Worm (Caenorhabditis elegans) whole organism, mixed stage, embryonic: ENCODE measurements around the gene F54D12.7.

Source experiments
- M03D4.4 ChIP-seq: sonication (generic microtip); optimal IDR thresholded peaks from 2 replicates; lab custom pipeline; 2017; ENCODE audit warnings: mild to moderate bottlenecking, missing genetic modification characterization, missing compliant biosample characterization
- bed-3 ChIP-seq: fragments of 200-800 bp; sonication (Bioruptor generic); optimal IDR thresholded peaks from 3 replicates; lab custom pipeline; 2018; ENCODE audit warnings: mild to moderate bottlenecking, missing genetic modification characterization, moderate library complexity, missing compliant biosample characterization
- blmp-1 ChIP-seq: fragments of 150-350 bp; optimal IDR thresholded peaks from 2 replicates; lab custom pipeline; 2014; ENCODE audit warnings: missing biosample characterization, missing genetic modification characterization
- ceh-39 ChIP-seq: fragments of 150-350 bp; optimal IDR thresholded peaks from 2 replicates; lab custom pipeline; 2014; ENCODE audit warnings: missing biosample characterization, missing genetic modification characterization
- ceh-83 ChIP-seq: fragments of 200-800 bp; sonication (Bioruptor generic); optimal IDR thresholded peaks from 2 replicates; lab custom pipeline; 2018; ENCODE audit warnings: mild to moderate bottlenecking, missing genetic modification characterization, missing compliant biosample characterization
- cnd-1 ChIP-seq: fragments of 200-800 bp; sonication (Bioruptor generic); optimal IDR thresholded peaks from 2 replicates; lab custom pipeline; 2018; ENCODE audit warnings: mild to moderate bottlenecking, missing genetic modification characterization, missing compliant biosample characterization
- elt-3 ChIP-seq: fragments of 150-350 bp; optimal IDR thresholded peaks from 2 replicates; lab custom pipeline; 2014; ENCODE audit warnings: missing biosample characterization, missing genetic modification characterization
- flh-1 ChIP-seq: fragments of 200-800 bp; sonication (Bioruptor generic); optimal IDR thresholded peaks from 2 replicates; lab custom pipeline; 2018; ENCODE audit warnings: mild to moderate bottlenecking, missing genetic modification characterization, moderate library complexity, missing compliant biosample characterization
- ham-2 ChIP-seq: fragments of 200-800 bp; sonication (Bioruptor generic); optimal IDR thresholded peaks from 2 replicates; lab custom pipeline; 2018; ENCODE audit warnings: mild to moderate bottlenecking, missing genetic modification characterization, missing compliant biosample characterization
- hlh-1 ChIP-seq: fragments of 150-350 bp; optimal IDR thresholded peaks from 2 replicates; lab custom pipeline; 2014; ENCODE audit warnings: missing biosample characterization, missing genetic modification reagents, missing genetic modification characterization
- lin-32 ChIP-seq: fragments of 200-800 bp; sonication (Bioruptor generic); optimal IDR thresholded peaks from 2 replicates; lab custom pipeline; 2018; ENCODE audit warnings: mild to moderate bottlenecking, missing genetic modification characterization, missing compliant biosample characterization
- lsy-2 ChIP-seq: fragments of 150-350 bp; optimal IDR thresholded peaks from 2 replicates; lab custom pipeline; 2014; ENCODE audit warnings: missing biosample characterization, missing genetic modification characterization
- mab-5 ChIP-seq: fragments of 150-350 bp; optimal IDR thresholded peaks from 2 replicates; lab custom pipeline; 2014; ENCODE audit warnings: missing biosample characterization, missing genetic modification characterization
- mls-2 ChIP-seq: sonication (generic microtip); optimal IDR thresholded peaks from 2 replicates; lab custom pipeline; 2016; ENCODE audit warnings: mild to moderate bottlenecking, missing genetic modification characterization, moderate library complexity, missing compliant biosample characterization
- nhr-12 ChIP-seq: fragments of 150-350 bp; optimal IDR thresholded peaks from 2 replicates; lab custom pipeline; 2014; ENCODE audit warnings: missing biosample characterization, missing genetic modification characterization
- nhr-2 ChIP-seq: fragments of 150-350 bp; optimal IDR thresholded peaks from 2 replicates; lab custom pipeline; 2014; ENCODE audit warnings: missing biosample characterization, missing genetic modification characterization
- nhr-237 ChIP-seq: fragments of 150-350 bp; optimal IDR thresholded peaks from 2 replicates; lab custom pipeline; 2014; ENCODE audit warnings: missing biosample characterization, missing genetic modification characterization
- nhr-28 ChIP-seq: fragments of 150-350 bp; optimal IDR thresholded peaks from 2 replicates; lab custom pipeline; 2014; ENCODE audit warnings: missing biosample characterization, missing genetic modification characterization
- nhr-76 ChIP-seq: sonication (generic microtip); optimal IDR thresholded peaks from 2 replicates; lab custom pipeline; 2017; ENCODE audit warnings: missing biosample characterization, missing genetic modification characterization
- pha-4 ChIP-seq: fragments of 150-350 bp; optimal IDR thresholded peaks from 2 replicates; lab custom pipeline; 2018; ENCODE audit warnings: missing biosample characterization, missing genetic modification reagents, missing genetic modification characterization
- sem-2 ChIP-seq: fragments of 200-800 bp; sonication (Bioruptor generic); optimal IDR thresholded peaks from 2 replicates; lab custom pipeline; 2018; ENCODE audit warnings: mild to moderate bottlenecking, missing genetic modification characterization, missing compliant biosample characterization
- snpc-4 ChIP-seq: fragments of 150-350 bp; optimal IDR thresholded peaks from 2 replicates; lab custom pipeline; 2014; ENCODE audit warnings: missing biosample characterization, missing genetic modification characterization
- sptf-1 ChIP-seq: sonication (generic microtip); optimal IDR thresholded peaks from 2 replicates; lab custom pipeline; 2017; ENCODE audit warnings: mild to moderate bottlenecking, missing genetic modification characterization, moderate library complexity, missing compliant biosample characterization
- tbx-8 ChIP-seq: fragments of 200-800 bp; sonication (Bioruptor generic); optimal IDR thresholded peaks from 2 replicates; lab custom pipeline; 2018; ENCODE audit warnings: mild to moderate bottlenecking, missing genetic modification characterization, moderate library complexity, missing compliant biosample characterization
- unc-120 ChIP-seq: sonication (generic microtip); optimal IDR thresholded peaks from 2 replicates; lab custom pipeline; 2017; ENCODE audit warnings: missing genetic modification characterization, missing compliant biosample characterization; ENCODE audit not compliant: poor library complexity, severe bottlenecking
- unc-39 ChIP-seq: fragments of 150-350 bp; optimal IDR thresholded peaks from 2 replicates; lab custom pipeline; 2014; ENCODE audit warnings: missing biosample characterization, missing genetic modification characterization
- unc-62 ChIP-seq: fragments of 150-350 bp; optimal IDR thresholded peaks from 2 replicates; lab custom pipeline; 2014; ENCODE audit warnings: missing biosample characterization, missing genetic modification reagents, missing genetic modification characterization
- zip-8 ChIP-seq: fragments of 150-350 bp; optimal IDR thresholded peaks from 2 replicates; lab custom pipeline; 2014; ENCODE audit warnings: missing biosample characterization, missing genetic modification characterization
- ztf-11 ChIP-seq: fragments of 150-350 bp; optimal IDR thresholded peaks from 2 replicates; lab custom pipeline; 2014; ENCODE audit warnings: missing biosample characterization, missing genetic modification characterization

Gene F54D12.7

ce11 chrII:1398396-1398795 lies 13.2 kb upstream of the F54D12.7 start, which contains the start of gene F54D12.2:
F54D12.2 (plus strand) TSS chrII:1398696.
- TF ChIP-seq bed-3 (no peak), lin-32 (GFP tag; lab: Kevin White, UChicago) (no peak), elt-3 (tag; lab: Kevin White, UChicago) (no peak), lsy-2 (no peak), snpc-4 (tag; lab: Kevin White, UChicago) (no peak), mab-5 (tag; lab: Kevin White, UChicago) (no peak), pha-4 (no peak), M03D4.4 (tag; lab: Kevin White, UChicago) (no peak), ceh-83 (GFP tag; lab: Kevin White, UChicago) (no peak), nhr-12 (tag; lab: Kevin White, UChicago) (no peak), hlh-1 (tag; lab: Kevin White, UChicago) (no peak), tbx-8 (GFP tag; lab: Kevin White, UChicago) (no peak), nhr-237 (tag; lab: Kevin White, UChicago) (no peak), mls-2 (no peak), unc-39 (tag; lab: Kevin White, UChicago) (no peak), flh-1 (no peak), nhr-76 (tag; lab: Kevin White, UChicago) (no peak), cnd-1 (tag; lab: Kevin White, UChicago) (no peak), nhr-28 (tag; lab: Kevin White, UChicago) (no peak)

DNA sequence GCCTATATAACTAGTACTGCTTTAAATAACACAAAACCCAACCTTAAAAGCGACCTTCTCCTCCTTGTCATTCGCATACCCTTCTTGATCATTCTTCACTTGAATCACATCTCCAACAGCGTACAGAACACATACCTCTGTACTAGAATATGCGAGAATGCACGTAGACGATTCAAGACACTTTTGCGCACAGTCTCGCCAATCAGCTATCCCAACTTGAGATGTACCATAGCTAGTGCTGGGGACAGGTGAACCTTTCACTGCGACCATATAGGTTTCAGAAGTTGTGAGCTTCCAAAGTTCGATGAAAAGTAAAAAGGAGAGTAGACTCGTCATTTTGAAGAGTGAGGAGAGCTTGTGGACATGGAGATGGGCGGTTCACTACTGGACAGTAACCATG lies 12.5 kb upstream of the F54D12.7 start, which contains the start of gene F54D12.8:
TSS of gene F54D12.8 (minus strand) at position 336 of the 400 bp plus-strand sequence.
- TF ChIP-seq cnd-1 (tag; lab: Kevin White, UChicago), result no peak
- TF ChIP-seq nhr-28 (tag; lab: Kevin White, UChicago), result no peak
- TF ChIP-seq, all 35 proteins: peak for 0

- TF ChIP-seq cnd-1 (tag; lab: Kevin White, UChicago) (no peak), nhr-28 (tag; lab: Kevin White, UChicago) (no peak), snpc-4 (tag; lab: Kevin White, UChicago) (no peak), zip-8 (tag; lab: Kevin White, UChicago) (no peak), lsy-2 (no peak), nhr-2 (tag; lab: Kevin White, UChicago) (no peak), tbx-8 (GFP tag; lab: Kevin White, UChicago) (no peak), hlh-1 (tag; lab: Kevin White, UChicago) (no peak), lin-32 (GFP tag; lab: Kevin White, UChicago) (no peak), pha-4 (no peak), ceh-39 (tag; lab: Kevin White, UChicago) (no peak)
Observed at ce11 chrII:1386478-1386877, 1.3 kb upstream of the F54D12.7 start, which contains the start of gene aat-7. aat-7 (plus strand) TSS chrII:1386870.

ce11 chrII:1381618-1382017 lies 3.6 kb downstream of the F54D12.7 start, which contains the start of gene F54D12.9:
F54D12.9 (minus strand) TSS chrII:1381718.
- no peak for TF ChIP-seq mls-2
- TF ChIP-seq sptf-1 (tag; lab: Kevin White, UChicago), result no peak
- no peak for TF ChIP-seq bed-3
- no peak for TF ChIP-seq sem-2
- TF ChIP-seq blmp-1, result peak; percentile 5
- TF ChIP-seq, all 35 proteins: peak for 1

DNA sequence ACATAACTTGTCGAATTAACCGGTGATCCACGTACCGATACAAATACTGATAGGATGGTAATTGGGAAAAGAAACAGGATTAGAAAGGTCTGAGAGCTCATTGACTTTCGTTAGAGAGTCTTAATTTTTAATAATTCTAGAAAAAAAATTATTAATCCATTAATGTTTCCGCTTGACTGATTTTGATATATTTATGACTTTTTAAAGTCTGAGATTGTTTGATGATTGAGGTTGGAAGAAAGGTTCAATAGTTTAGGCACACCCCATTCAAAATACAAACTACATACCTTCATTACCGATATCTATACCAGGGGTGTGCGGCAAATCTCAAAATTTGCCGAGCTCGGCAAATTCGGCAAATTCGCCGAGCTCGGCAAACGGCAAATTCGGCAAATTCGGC lies 6.9 kb downstream of the F54D12.7 start, which contains the start of gene F54D12.10:
TSS of gene F54D12.10 (minus strand) at position 101 of the 400 bp plus-strand sequence.
- no peak for TF ChIP-seq unc-39 (tag; lab: Kevin White, UChicago)
- TF ChIP-seq elt-3 (tag; lab: Kevin White, UChicago), result no peak
- TF ChIP-seq zip-8 (tag; lab: Kevin White, UChicago), result no peak
- TF ChIP-seq sem-2, result no peak
- no peak for TF ChIP-seq lin-32 (GFP tag; lab: Kevin White, UChicago)
- TF ChIP-seq cnd-1 (tag; lab: Kevin White, UChicago), result no peak
- TF ChIP-seq bed-3, result no peak
- TF ChIP-seq ztf-11 (tag; lab: Kevin White, UChicago), result no peak
- TF ChIP-seq ham-2 (GFP tag; lab: Kevin White, UChicago), result no peak
- TF ChIP-seq pha-4, result no peak
- TF ChIP-seq, all 35 proteins: peak for 0

DNA sequence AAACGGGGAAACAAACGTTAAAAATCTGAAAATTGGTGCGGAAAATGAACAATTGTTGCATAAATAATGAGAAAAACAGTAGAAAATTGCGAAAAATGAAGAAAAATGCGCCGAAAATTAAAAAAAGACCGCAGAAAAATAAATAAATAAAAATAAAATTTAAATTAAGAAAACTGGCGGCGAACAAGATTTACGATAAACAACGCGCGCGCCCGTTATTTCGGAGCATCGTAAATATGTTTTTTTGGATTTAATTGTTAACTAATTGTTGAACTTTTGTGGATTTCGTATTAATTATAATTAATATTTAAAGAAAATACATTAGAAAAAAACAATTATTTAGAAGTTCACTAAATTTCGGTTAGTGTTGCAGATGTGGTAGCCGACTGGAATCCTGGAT lies 8.4 kb downstream of the F54D12.7 start:
- TF ChIP-seq nhr-76 (tag; lab: Kevin White, UChicago) (no peak), tbx-8 (GFP tag; lab: Kevin White, UChicago) (no peak), unc-39 (tag; lab: Kevin White, UChicago) (no peak)

- peak; percentile 43 for TF ChIP-seq unc-120 (tag; lab: Kevin White, UChicago)
- no peak for TF ChIP-seq tbx-8 (GFP tag; lab: Kevin White, UChicago)
- TF ChIP-seq unc-62 (GFP tag; lab: Kevin White, UChicago), result peak; percentile 26
- TF ChIP-seq hlh-1 (tag; lab: Kevin White, UChicago), result peak; percentile 95
Observed at ce11 chrII:1375627-1376026, 9.6 kb downstream of the F54D12.7 start.
